Worm (Caenorhabditis elegans): ENCODE results near the gene fipr-29.

fipr-29 gene

DNA sequence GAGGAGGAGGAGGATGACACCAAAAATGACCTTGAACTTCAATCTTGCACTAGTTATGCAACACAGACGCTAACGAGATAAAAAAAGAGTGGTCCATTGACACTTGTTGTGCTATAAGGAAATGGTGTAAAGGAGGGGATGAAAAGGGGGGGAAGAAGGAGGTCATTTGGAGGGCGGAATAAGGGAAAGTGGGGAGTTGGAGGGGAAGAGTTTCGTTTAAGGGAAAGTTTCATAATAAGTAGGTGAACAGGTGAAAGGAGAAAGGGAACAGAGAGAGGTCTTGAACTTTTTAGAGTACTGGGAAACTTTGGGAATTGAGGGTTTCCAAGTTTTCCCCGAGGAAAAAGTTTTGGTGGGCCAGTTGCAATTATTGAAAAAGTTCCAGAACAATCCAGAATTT lies 12.3 kb downstream of the fipr-29 start:
- TF ChIP-seq jun-1 (tag; optimal IDR thresholded peaks at IDR 0.05) = no peak
- TF ChIP-seq daf-12 (tag; optimal IDR thresholded peaks at IDR 0.05) = no peak
- TF ChIP-seq pha-4 (tag; optimal IDR thresholded peaks at IDR 0.05) = no peak
- no peak for TF ChIP-seq ceh-9 (tag; optimal IDR thresholded peaks at IDR 0.05)
- TF ChIP-seq nfya-1 (tag; optimal IDR thresholded peaks at IDR 0.05; ENCODE audit: insufficient read depth) = no peak
- no peak for TF ChIP-seq hmg-11 (tag; optimal IDR thresholded peaks at IDR 0.05)

- TF ChIP-seq nhr-77 (tag; optimal IDR thresholded peaks at IDR 0.05) = no peak
- no peak for TF ChIP-seq ZK546.5 (tag; optimal IDR thresholded peaks at IDR 0.05)
- no peak for TF ChIP-seq mml-1 (tag; optimal IDR thresholded peaks at IDR 0.05)
- no peak for TF ChIP-seq lin-39 (tag; optimal IDR thresholded peaks at IDR 0.05)
- TF ChIP-seq pha-4 (tag; optimal IDR thresholded peaks at IDR 0.05) = no peak
- TF ChIP-seq nhr-237 (tag; optimal IDR thresholded peaks at IDR 0.05) = no peak
- no peak for TF ChIP-seq nhr-23 (tag; optimal IDR thresholded peaks at IDR 0.05)
These were observed 13.1 kb downstream of the fipr-29 start, which contains the start of gene cutl-25 for ce11 chrIII:3047040-3047439. cutl-25 (minus strand) TSS chrIII:3047140.

- TF ChIP-seq mdl-1 (tag; optimal IDR thresholded peaks at IDR 0.05) = no peak
- no peak for TF ChIP-seq elt-1 (tag; optimal IDR thresholded peaks at IDR 0.05)
- no peak for TF ChIP-seq fkh-10 (GFP tag; optimal IDR thresholded peaks at IDR 0.05)
- TF ChIP-seq nhr-25 (tag; optimal IDR thresholded peaks at IDR 0.05) = no peak
- no peak for TF ChIP-seq nhr-23 (tag; optimal IDR thresholded peaks at IDR 0.05)
- no peak for TF ChIP-seq skn-1 (tag; optimal IDR thresholded peaks at IDR 0.05)
- TF ChIP-seq nhr-76 (tag; optimal IDR thresholded peaks at IDR 0.05) = no peak
- TF ChIP-seq ceh-28 (tag; optimal IDR thresholded peaks at IDR 0.05) = no peak
These were observed 19.3 kb downstream of the fipr-29 start, which contains the start of gene daf-2 for ce11 chrIII:3040735-3041439. daf-2 (minus strand) TSS chrIII:3040846.

- TF ChIP-seq mdl-1 (tag; optimal IDR thresholded peaks at IDR 0.05) (peak; percentile 43), zag-1 (tag; optimal IDR thresholded peaks at IDR 0.05) (no peak), ama-1 (optimal IDR thresholded peaks at IDR 0.05) (no peak), lsy-12 (tag; optimal IDR thresholded peaks at IDR 0.05) (no peak), nfya-1 (tag; optimal IDR thresholded peaks at IDR 0.05; ENCODE audit: insufficient read depth) (peak; percentile 73), ZK546.5 (tag; optimal IDR thresholded peaks at IDR 0.05) (no peak), nhr-25 (tag; optimal IDR thresholded peaks at IDR 0.05) (peak; percentile 54), pha-4 (tag; optimal IDR thresholded peaks at IDR 0.05) (peak; percentile 64), nhr-77 (tag; optimal IDR thresholded peaks at IDR 0.05) (no peak), egl-27 (tag; optimal IDR thresholded peaks at IDR 0.05) (no peak), ztf-11 (tag; optimal IDR thresholded peaks at IDR 0.05) (no peak), elt-1 (tag; optimal IDR thresholded peaks at IDR 0.05) (peak; percentile 22), fos-1 (tag; optimal IDR thresholded peaks at IDR 0.05) (no peak), aly-2 (tag; optimal IDR thresholded peaks at IDR 0.05) (no peak), nhr-237 (tag; optimal IDR thresholded peaks at IDR 0.05) (no peak), fkh-2 (tag; optimal IDR thresholded peaks at IDR 0.05) (no peak), nhr-43 (tag; optimal IDR thresholded peaks at IDR 0.05; ENCODE audit: poor library complexity, severe bottlenecking) (no peak), ceh-28 (tag; optimal IDR thresholded peaks at IDR 0.05) (no peak), egl-5 (tag; optimal IDR thresholded peaks at IDR 0.05) (no peak), elt-3 (tag; optimal IDR thresholded peaks at IDR 0.05) (no peak), eor-1 (tag; optimal IDR thresholded peaks at IDR 0.05) (no peak), nhr-67 (tag; optimal IDR thresholded peaks at IDR 0.05) (no peak), unc-62 (GFP tag; optimal IDR thresholded peaks at IDR 0.05) (no peak), fkh-10 (GFP tag; optimal IDR thresholded peaks at IDR 0.05) (no peak), snpc-4 (tag; optimal IDR thresholded peaks at IDR 0.05) (no peak), mml-1 (tag; optimal IDR thresholded peaks at IDR 0.05) (no peak), unc-39 (tag; optimal IDR thresholded peaks at IDR 0.05) (no peak), skn-1 (tag; optimal IDR thresholded peaks at IDR 0.05) (no peak), ceh-82 (tag; optimal IDR thresholded peaks at IDR 0.05) (no peak), lin-39 (tag; optimal IDR thresholded peaks at IDR 0.05) (peak; percentile 86), elt-2 (tag; optimal IDR thresholded peaks at IDR 0.05) (peak; percentile 38), lin-15B (tag; optimal IDR thresholded peaks at IDR 0.05) (peak; percentile 60), nhr-23 (tag; optimal IDR thresholded peaks at IDR 0.05) (peak; percentile 4), pqm-1 (tag; optimal IDR thresholded peaks at IDR 0.05) (no peak), hmg-11 (tag; optimal IDR thresholded peaks at IDR 0.05) (peak; percentile 61), sea-2 (GFP tag; optimal IDR thresholded peaks at IDR 0.05) (no peak), nhr-11 (tag; optimal IDR thresholded peaks at IDR 0.05) (no peak), nhr-28 (tag; optimal IDR thresholded peaks at IDR 0.05) (no peak), R02D3.7 (tag; optimal IDR thresholded peaks at IDR 0.05) (no peak), tbx-2 (tag; optimal IDR thresholded peaks at IDR 0.05) (peak; percentile 1), ceh-16 (tag; optimal IDR thresholded peaks at IDR 0.05) (no peak), jun-1 (tag; optimal IDR thresholded peaks at IDR 0.05) (peak; percentile 0), nhr-76 (tag; optimal IDR thresholded peaks at IDR 0.05) (no peak)
These were observed 22.8 kb downstream of the fipr-29 start for ce11 chrIII:3037346-3037745.
